Fruit fly (Drosophila melanogaster): Measurements from ENCODE around the gene CG31917.

Gene CG31917

DNA sequence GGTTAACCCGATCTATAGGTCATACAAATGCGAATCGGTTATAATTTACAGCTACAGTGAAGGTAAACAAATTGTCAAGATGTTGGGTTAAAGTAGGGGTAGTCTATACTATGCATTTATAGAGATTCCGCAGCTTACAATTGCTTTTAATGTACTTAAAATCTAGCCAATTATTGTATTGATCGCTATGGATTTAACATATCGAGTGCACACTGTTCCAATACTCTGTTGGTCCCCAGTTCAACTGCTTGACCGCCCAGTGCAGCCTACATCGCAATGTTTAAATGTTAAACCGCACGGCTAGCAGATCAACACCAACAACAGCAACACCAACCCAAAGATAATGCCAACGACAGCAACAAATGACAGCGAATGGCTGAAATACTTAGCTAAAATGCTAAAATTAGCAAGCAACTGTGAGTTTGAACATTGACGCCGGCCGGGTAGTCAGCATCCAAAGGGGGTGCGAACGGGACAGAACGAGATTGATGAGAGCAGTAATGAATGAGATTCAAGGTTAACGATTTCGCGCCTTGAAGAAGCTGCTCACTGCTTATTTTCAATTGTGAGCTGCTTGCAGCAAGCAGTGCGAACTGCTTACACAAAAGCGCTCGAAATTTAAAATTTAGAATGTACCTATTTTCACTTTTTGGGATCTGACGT, 9.6 kb downstream of the CG31917 start (continued):
- TF ChIP-seq CG32772 (GFP tag; IDR thresholded peaks at IDR 0.05) (peak; percentile 47; the same call in 1 of the 2 replicates), CG13296 (GFP tag; optimal IDR thresholded peaks at IDR 0.05) (no peak), gt (GFP tag; IDR thresholded peaks at IDR 0.05) (no peak; the same call in 1 of the 2 replicates), CG12071 (GFP tag; optimal IDR thresholded peaks at IDR 0.05) (no peak), Myb (GFP tag; optimal IDR thresholded peaks at IDR 0.05) (peak; percentile 77), BEAF-32 (GFP tag; optimal IDR thresholded peaks at IDR 0.05) (no peak), kni (GFP tag; optimal IDR thresholded peaks at IDR 0.05) (peak; percentile 10), CG2129 (GFP tag; IDR thresholded peaks at IDR 0.05; ENCODE audit: partially characterized antibody) (no peak), C15 (GFP tag; IDR thresholded peaks at IDR 0.05) (no peak), Oaz (GFP tag; IDR thresholded peaks at IDR 0.05) (0 out of 2 replicates have a peak, but pooled peaks have one; percentile 6), Ada2b (GFP tag; IDR thresholded peaks at IDR 0.05) (peak; percentile 56; the same call in 1 of the 2 replicates), crp (GFP tag; optimal IDR thresholded peaks at IDR 0.05) (no peak), gem (tag; optimal IDR thresholded peaks at IDR 0.05) (no peak), ab (GFP tag; optimal IDR thresholded peaks at IDR 0.05) (no peak), gsb-n (tag; optimal IDR thresholded peaks at IDR 0.05) (no peak), her (GFP tag; optimal IDR thresholded peaks at IDR 0.05) (no peak), pb (GFP tag; optimal IDR thresholded peaks at IDR 0.05) (no peak), CG9437 (GFP tag; optimal IDR thresholded peaks at IDR 0.05) (no peak), pan (optimal IDR thresholded peaks at IDR 0.05) (no peak), pan (GFP tag; optimal IDR thresholded peaks at IDR 0.05 in 1 of 2, IDR thresholded peaks at IDR 0.05 in 1 of 2) (peak in 1 of 2 experiments; percentile 65), bigmax (GFP tag; optimal IDR thresholded peaks at IDR 0.05) (peak; percentile 36), cad (GFP tag; optimal IDR thresholded peaks at IDR 0.05) (peak; percentile 34), amos (GFP tag; IDR thresholded peaks at IDR 0.05; ENCODE audit: partially characterized antibody) (peak; percentile 30; the same call in 1 of the 2 replicates), wdn (GFP tag; IDR thresholded peaks at IDR 0.05) (no peak), CG2712 (tag; optimal IDR thresholded peaks at IDR 0.05) (no peak), CG15011 (GFP tag; optimal IDR thresholded peaks at IDR 0.05) (no peak), chm (GFP tag; IDR thresholded peaks at IDR 0.05) (peak; percentile 28; the same call in 1 of the 2 replicates), Mrtf (GFP tag; IDR thresholded peaks at IDR 0.05) (peak; percentile 26; the same call in 2 of the 3 replicates), ssp (GFP tag; IDR thresholded peaks at IDR 0.05) (no peak), CG4360 (GFP tag; IDR thresholded peaks at IDR 0.05) (0 out of 2 replicates have a peak, but pooled peaks have one; percentile 20), CG7556 (GFP tag; optimal IDR thresholded peaks at IDR 0.05) (no peak), Lpt (GFP tag; optimal IDR thresholded peaks at IDR 0.05) (no peak), mam (GFP tag; optimal IDR thresholded peaks at IDR 0.05) (no peak), CG9727 (GFP tag; optimal IDR thresholded peaks at IDR 0.05) (no peak), CG33557 (GFP tag; optimal IDR thresholded peaks at IDR 0.05) (no peak), Gug (GFP tag; IDR thresholded peaks at IDR 0.05) (peak; percentile 37; the same call in 2 of the 4 replicates), ac (GFP tag; optimal IDR thresholded peaks at IDR 0.05) (no peak), H15 (GFP tag; IDR thresholded peaks at IDR 0.05) (peak; percentile 48; the same call in 2 of the 3 replicates), vvl (GFP tag; IDR thresholded peaks at IDR 0.05) (peak; percentile 6), Hr39 (optimal IDR thresholded peaks at IDR 0.05) (no peak), CG31441 (GFP tag; IDR thresholded peaks at IDR 0.05) (no peak), E2f2 (GFP tag; IDR thresholded peaks at IDR 0.05) (peak; percentile 94), CG11398 (GFP tag; optimal IDR thresholded peaks at IDR 0.05) (no peak), CG18262 (tag; optimal IDR thresholded peaks at IDR 0.05) (no peak), NfI (GFP tag; optimal IDR thresholded peaks at IDR 0.05) (no peak), Xbp1 (GFP tag; optimal IDR thresholded peaks at IDR 0.05) (no peak), Spps (tag; optimal IDR thresholded peaks at IDR 0.05) (no peak), jing (GFP tag; optimal IDR thresholded peaks at IDR 0.05) (no peak), tna (GFP tag; IDR thresholded peaks at IDR 0.05; ENCODE audit: partially characterized antibody) (peak; percentile 19; the same call in 1 of the 2 replicates), sima (GFP tag; optimal IDR thresholded peaks at IDR 0.05) (no peak), zfh2 (GFP tag; optimal IDR thresholded peaks at IDR 0.05) (no peak)

Data from whole organism, embryonic.